Worm (Caenorhabditis elegans) whole organism, L1 larva: ENCODE measurements around the gene act-1.

Source experiments
- ama-1 ChIP-seq: fragments of 150-350 bp; optimal IDR thresholded peaks from 2 replicates; lab custom pipeline; 2014
- hlh-4 ChIP-seq: sonication (generic microtip); optimal IDR thresholded peaks from 2 replicates; lab custom pipeline; 2016; ENCODE audit warnings: mild to moderate bottlenecking, missing genetic modification characterization, missing compliant biosample characterization
- nhr-12 ChIP-seq: sonication (generic microtip); optimal IDR thresholded peaks from 2 replicates; lab custom pipeline; 2017; ENCODE audit warnings: missing biosample characterization, missing genetic modification characterization
- vab-15 ChIP-seq: sonication (generic microtip); optimal IDR thresholded peaks from 2 replicates; lab custom pipeline; 2017; ENCODE audit warnings: missing genotype, mild to moderate bottlenecking, missing genetic modification characterization, missing compliant biosample characterization

ce11 chrV:11131801-11132200 lies 50.9 kb downstream of the act-1 start:
- TF ChIP-seq vab-15 (tag; lab: Kevin White, UChicago) (no peak), hlh-4 (tag; lab: Kevin White, UChicago) (no peak), ama-1 (lab: Kevin White, UChicago) (no peak), nhr-12 (tag; lab: Kevin White, UChicago) (no peak)
